Worm (Caenorhabditis elegans): Measurements from ENCODE around the gene ctsa-4.1.

Gene ctsa-4.1

ce11 chrII:6333887-6334286 lies 32.9 kb upstream of the ctsa-4.1 start, which contains the start of gene ttc-39B:
TSS of gene ttc-39B (minus strand) at chrII:6333987.
- TF ChIP-seq zag-1 (tag; optimal IDR thresholded peaks at IDR 0.05) (no peak), nhr-25 (tag; optimal IDR thresholded peaks at IDR 0.05) (no peak), ztf-4 (tag; optimal IDR thresholded peaks at IDR 0.05) (no peak), mdl-1 (tag; optimal IDR thresholded peaks at IDR 0.05) (no peak), nhr-12 (tag; optimal IDR thresholded peaks at IDR 0.05) (no peak), nhr-77 (tag; optimal IDR thresholded peaks at IDR 0.05) (no peak), elt-1 (tag; optimal IDR thresholded peaks at IDR 0.05) (no peak), snpc-4 (tag; optimal IDR thresholded peaks at IDR 0.05) (no peak)

DNA sequence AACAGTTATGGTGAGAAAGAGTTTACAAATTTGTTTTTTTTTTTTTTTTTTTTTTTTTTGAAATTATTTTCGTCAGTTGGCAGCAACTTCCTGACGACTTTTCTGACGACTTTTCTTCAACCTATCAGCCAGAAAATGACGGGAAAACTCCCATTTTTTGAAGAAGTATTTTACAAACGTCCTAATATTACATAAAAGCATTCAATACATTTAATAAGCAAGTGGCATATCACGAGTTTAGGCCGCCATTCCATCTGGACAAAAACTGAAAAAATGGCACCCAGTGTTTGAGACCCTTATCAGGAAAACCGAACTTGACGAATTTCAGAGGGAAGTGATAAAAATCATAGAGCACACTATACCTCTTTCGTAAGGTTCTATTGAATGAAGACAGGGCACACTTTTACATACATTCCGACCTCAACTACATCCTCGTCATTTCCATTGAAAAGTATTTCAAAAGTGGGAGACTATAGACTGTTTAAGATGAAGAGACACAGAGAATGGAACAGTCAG lies 32.0 kb upstream of the ctsa-4.1 start:
- no peak for TF ChIP-seq fos-1 (tag; optimal IDR thresholded peaks at IDR 0.05)
- TF ChIP-seq ama-1 (optimal IDR thresholded peaks at IDR 0.05): no peak
- TF ChIP-seq elt-2 (tag; optimal IDR thresholded peaks at IDR 0.05): peak; percentile 64
- no peak for TF ChIP-seq mml-1 (tag; optimal IDR thresholded peaks at IDR 0.05)

ce11 chrII:6335358-6335757 lies 31.4 kb upstream of the ctsa-4.1 start, which contains the start of gene C32D5.14:
TSS of gene C32D5.14 (plus strand) at chrII:6335488.
- TF ChIP-seq unc-62 (GFP tag; optimal IDR thresholded peaks at IDR 0.05) (no peak), nhr-11 (tag; optimal IDR thresholded peaks at IDR 0.05) (peak; percentile 18), nhr-237 (tag; optimal IDR thresholded peaks at IDR 0.05) (no peak), lin-39 (tag; optimal IDR thresholded peaks at IDR 0.05) (no peak), fkh-10 (GFP tag; optimal IDR thresholded peaks at IDR 0.05) (no peak), egl-5 (tag; optimal IDR thresholded peaks at IDR 0.05) (no peak), tbx-2 (tag; optimal IDR thresholded peaks at IDR 0.05) (no peak), nhr-12 (tag; optimal IDR thresholded peaks at IDR 0.05) (no peak), nhr-25 (tag; optimal IDR thresholded peaks at IDR 0.05) (no peak), lin-15B (tag; optimal IDR thresholded peaks at IDR 0.05) (no peak), pqm-1 (tag; optimal IDR thresholded peaks at IDR 0.05) (peak; percentile 56), snpc-4 (tag; optimal IDR thresholded peaks at IDR 0.05) (no peak), elt-3 (tag; optimal IDR thresholded peaks at IDR 0.05) (no peak), jun-1 (tag; optimal IDR thresholded peaks at IDR 0.05) (no peak), elt-2 (tag; optimal IDR thresholded peaks at IDR 0.05) (peak; percentile 67), mml-1 (tag; optimal IDR thresholded peaks at IDR 0.05) (no peak), egl-27 (tag; optimal IDR thresholded peaks at IDR 0.05) (no peak)

- TF ChIP-seq elt-1 (tag; optimal IDR thresholded peaks at IDR 0.05): no peak
- TF ChIP-seq lsy-12 (tag; optimal IDR thresholded peaks at IDR 0.05): no peak
- no peak for TF ChIP-seq ztf-4 (tag; optimal IDR thresholded peaks at IDR 0.05)
- TF ChIP-seq fos-1 (tag; optimal IDR thresholded peaks at IDR 0.05): no peak
- no peak for TF ChIP-seq nhr-43 (tag; optimal IDR thresholded peaks at IDR 0.05; ENCODE audit: poor library complexity, severe bottlenecking)
- no peak for TF ChIP-seq nhr-77 (tag; optimal IDR thresholded peaks at IDR 0.05)
- TF ChIP-seq hmg-11 (tag; optimal IDR thresholded peaks at IDR 0.05): no peak
- no peak for TF ChIP-seq lin-39 (tag; optimal IDR thresholded peaks at IDR 0.05)
- TF ChIP-seq ceh-9 (tag; optimal IDR thresholded peaks at IDR 0.05): no peak
- no peak for TF ChIP-seq zag-1 (tag; optimal IDR thresholded peaks at IDR 0.05)
- TF ChIP-seq egl-27 (tag; optimal IDR thresholded peaks at IDR 0.05): no peak
- no peak for TF ChIP-seq snpc-4 (tag; optimal IDR thresholded peaks at IDR 0.05)
- TF ChIP-seq sea-2 (GFP tag; optimal IDR thresholded peaks at IDR 0.05): no peak
- peak; percentile 72 for TF ChIP-seq pqm-1 (tag; optimal IDR thresholded peaks at IDR 0.05)
- no peak for TF ChIP-seq elt-3 (tag; optimal IDR thresholded peaks at IDR 0.05)
- TF ChIP-seq unc-39 (tag; optimal IDR thresholded peaks at IDR 0.05): no peak
- peak; percentile 44 for TF ChIP-seq pha-4 (tag; optimal IDR thresholded peaks at IDR 0.05)
- TF ChIP-seq elt-2 (tag; optimal IDR thresholded peaks at IDR 0.05): peak; percentile 51
- no peak for TF ChIP-seq nhr-25 (tag; optimal IDR thresholded peaks at IDR 0.05)
- TF ChIP-seq tbx-2 (tag; optimal IDR thresholded peaks at IDR 0.05): no peak
- no peak for TF ChIP-seq nhr-11 (tag; optimal IDR thresholded peaks at IDR 0.05)
- TF ChIP-seq lin-15B (tag; optimal IDR thresholded peaks at IDR 0.05): no peak
- TF ChIP-seq ceh-16 (tag; optimal IDR thresholded peaks at IDR 0.05): no peak
- no peak for TF ChIP-seq nhr-76 (tag; optimal IDR thresholded peaks at IDR 0.05)
- TF ChIP-seq aly-2 (tag; optimal IDR thresholded peaks at IDR 0.05): no peak
- TF ChIP-seq nhr-23 (tag; optimal IDR thresholded peaks at IDR 0.05): no peak
Measured at ce11 chrII:6339511-6339910, 27.3 kb upstream of the ctsa-4.1 start.

DNA sequence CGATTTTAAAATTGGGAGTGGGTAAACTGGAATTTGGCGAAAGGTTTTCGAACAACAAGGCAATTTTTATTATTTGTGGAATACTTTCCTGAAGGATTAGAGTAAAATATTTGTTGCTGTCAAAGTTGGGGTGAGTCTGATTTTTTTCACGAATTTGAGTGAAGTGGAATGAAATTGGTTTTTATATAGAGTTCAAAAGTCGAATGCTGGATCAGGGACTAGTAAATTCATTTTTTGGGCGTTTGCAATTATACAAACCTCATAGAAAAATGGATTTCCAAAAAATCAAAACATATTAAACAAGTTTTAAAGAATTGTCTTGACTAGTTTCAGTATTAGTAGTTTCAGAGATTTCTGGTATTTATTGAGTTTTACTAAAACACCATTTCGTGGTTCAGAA lies 26.8 kb upstream of the ctsa-4.1 start, which contains the start of gene C32D5.7:
C32D5.7 (minus strand) TSS at position 101 of the 400 bp plus-strand sequence.
- TF ChIP-seq elt-2 (tag; optimal IDR thresholded peaks at IDR 0.05) (no peak), daf-12 (tag; optimal IDR thresholded peaks at IDR 0.05) (no peak), ceh-82 (tag; optimal IDR thresholded peaks at IDR 0.05) (no peak), snpc-4 (tag; optimal IDR thresholded peaks at IDR 0.05) (no peak), nhr-23 (tag; optimal IDR thresholded peaks at IDR 0.05) (no peak), ceh-9 (tag; optimal IDR thresholded peaks at IDR 0.05) (no peak), eor-1 (tag; optimal IDR thresholded peaks at IDR 0.05) (no peak), nhr-12 (tag; optimal IDR thresholded peaks at IDR 0.05) (no peak), ztf-4 (tag; optimal IDR thresholded peaks at IDR 0.05) (no peak), ZK546.5 (tag; optimal IDR thresholded peaks at IDR 0.05) (no peak), jun-1 (tag; optimal IDR thresholded peaks at IDR 0.05) (no peak), ceh-28 (tag; optimal IDR thresholded peaks at IDR 0.05) (no peak), fkh-2 (tag; optimal IDR thresholded peaks at IDR 0.05) (no peak), pha-4 (tag; optimal IDR thresholded peaks at IDR 0.05) (no peak), nhr-43 (tag; optimal IDR thresholded peaks at IDR 0.05; ENCODE audit: poor library complexity, severe bottlenecking) (no peak)

All from whole organism, L3 larva.